Worm (Caenorhabditis elegans): ENCODE data around the gene gst-30.
A peak's percentile ranks its signal among the peaks of the same experiment; 100 is the strongest.

The gst-30 gene

DNA sequence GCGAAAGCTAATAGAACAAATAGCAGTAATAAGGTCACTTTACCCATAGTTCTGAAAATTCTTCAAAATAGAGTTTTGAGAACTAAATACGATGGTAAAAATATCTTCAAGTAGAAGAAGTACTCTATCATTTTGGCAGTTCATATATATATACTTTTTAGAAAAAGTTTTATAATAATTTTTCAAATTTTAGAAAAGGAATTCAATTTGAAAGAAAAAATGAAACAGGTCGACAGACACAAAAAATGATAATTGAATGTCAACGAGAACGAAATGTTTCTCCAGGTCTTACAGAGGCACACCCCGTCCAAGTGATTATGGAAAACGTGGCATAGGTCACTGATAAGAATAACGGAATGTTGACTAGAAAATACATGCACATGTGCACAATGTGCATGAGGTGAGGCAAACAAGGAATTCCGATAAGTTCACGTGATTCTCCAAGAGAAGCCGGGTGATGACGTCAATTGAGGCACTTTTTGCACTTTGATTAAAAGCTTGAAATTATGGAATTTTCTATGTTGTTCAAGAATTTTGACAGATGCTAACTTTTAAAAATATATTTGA lies 9.6 kb downstream of the gst-30 start, which contains the start of gene aagr-2:
Gene aagr-2 (minus strand): TSS at position 51 of the 567 bp plus-strand sequence.
- TF ChIP-seq hlh-11 (tag; optimal IDR thresholded peaks at IDR 0.05) = peak; percentile 92
- no peak for TF ChIP-seq dpl-1 (GFP tag; optimal IDR thresholded peaks at IDR 0.05)
- TF ChIP-seq set-16 (GFP tag; IDR thresholded peaks at IDR 0.05) = no peak
- no peak for TF ChIP-seq egl-43 (GFP tag; IDR thresholded peaks at IDR 0.05)
- TF ChIP-seq T20F7.1 (GFP tag; optimal IDR thresholded peaks at IDR 0.05) = peak; percentile 33
- peak; percentile 75 for TF ChIP-seq mxl-3 (GFP tag; optimal IDR thresholded peaks at IDR 0.05)
- TF ChIP-seq daf-16 (GFP tag; optimal IDR thresholded peaks at IDR 0.05) = peak in 1 of 2 experiments; percentile 2
- TF ChIP-seq daf-16 (tag; optimal IDR thresholded peaks at IDR 0.05) = peak; percentile 94
- peak; percentile 82 for TF ChIP-seq mdt-29 (GFP tag; IDR thresholded peaks at IDR 0.05)
- no peak for TF ChIP-seq daf-12 (tag; optimal IDR thresholded peaks at IDR 0.05)
- TF ChIP-seq ces-1 (GFP tag; optimal IDR thresholded peaks at IDR 0.05) = no peak
- 0 out of 2 replicates have a peak, but pooled peaks have one; percentile 37 for TF ChIP-seq zfp-3 (GFP tag; conservative IDR thresholded peaks at IDR 0.05)
- peak; percentile 37 for TF ChIP-seq mes-2 (tag; optimal IDR thresholded peaks at IDR 0.05; ENCODE audit: poor library complexity, severe bottlenecking)
- peak; percentile 60 for TF ChIP-seq php-3 (GFP tag; IDR thresholded peaks at IDR 0.05)
- no peak for TF ChIP-seq nhr-6 (tag; optimal IDR thresholded peaks at IDR 0.05)
- TF ChIP-seq pqm-1 (tag; optimal IDR thresholded peaks at IDR 0.05) = peak; percentile 97
- peak; percentile 51 for TF ChIP-seq nhr-77 (tag; optimal IDR thresholded peaks at IDR 0.05)
- peak; percentile 85 for TF ChIP-seq nhr-48 (tag; optimal IDR thresholded peaks at IDR 0.05)
- peak in 1 of 2 experiments; percentile 25 for TF ChIP-seq lsy-2 (tag; optimal IDR thresholded peaks at IDR 0.05)
- TF ChIP-seq lin-1 (GFP tag; IDR thresholded peaks at IDR 0.05) = peak; percentile 54
- TF ChIP-seq Y5F2A.4 (GFP tag; optimal IDR thresholded peaks at IDR 0.05) = no peak
- peak; percentile 0 to 86 for TF ChIP-seq mdl-1 (tag; optimal IDR thresholded peaks at IDR 0.05)
- TF ChIP-seq tra-1 (GFP tag; IDR thresholded peaks at IDR 0.05) = peak; percentile 81
- peak; percentile 60; the same call in 1 of the 2 replicates for TF ChIP-seq saeg-2 (GFP tag; IDR thresholded peaks at IDR 0.05)
- TF ChIP-seq mxl-2 (GFP tag; conservative IDR thresholded peaks at IDR 0.05) = 0 out of 2 replicates have a peak, but pooled peaks have one; percentile 27
- no peak for TF ChIP-seq madf-9 (GFP tag; conservative IDR thresholded peaks at IDR 0.05)
- TF ChIP-seq mep-1 (tag; optimal IDR thresholded peaks at IDR 0.05) = peak; percentile 62
- peak; percentile 99 for TF ChIP-seq nhr-28 (tag; optimal IDR thresholded peaks at IDR 0.05)
- TF ChIP-seq hlh-30 (tag; optimal IDR thresholded peaks at IDR 0.05; ENCODE audit: insufficient read depth) = peak; percentile 62
- peak; percentile 46 for TF ChIP-seq nhr-102 (tag; optimal IDR thresholded peaks at IDR 0.05)
- TF ChIP-seq unc-62 (GFP tag; optimal IDR thresholded peaks at IDR 0.05 in 1 of 2) = peak in 1 of 2 experiments; percentile 29
- TF ChIP-seq unc-62 (tag; optimal IDR thresholded peaks at IDR 0.05) = no peak
- peak; percentile 77; the same call in 1 of the 2 replicates for TF ChIP-seq nhr-41 (GFP tag; IDR thresholded peaks at IDR 0.05)
- peak; percentile 85 for TF ChIP-seq dve-1 (tag; optimal IDR thresholded peaks at IDR 0.05; ENCODE audit: insufficient read depth)
- peak; percentile 99 for TF ChIP-seq dmd-6 (GFP tag; IDR thresholded peaks at IDR 0.05)

DNA sequence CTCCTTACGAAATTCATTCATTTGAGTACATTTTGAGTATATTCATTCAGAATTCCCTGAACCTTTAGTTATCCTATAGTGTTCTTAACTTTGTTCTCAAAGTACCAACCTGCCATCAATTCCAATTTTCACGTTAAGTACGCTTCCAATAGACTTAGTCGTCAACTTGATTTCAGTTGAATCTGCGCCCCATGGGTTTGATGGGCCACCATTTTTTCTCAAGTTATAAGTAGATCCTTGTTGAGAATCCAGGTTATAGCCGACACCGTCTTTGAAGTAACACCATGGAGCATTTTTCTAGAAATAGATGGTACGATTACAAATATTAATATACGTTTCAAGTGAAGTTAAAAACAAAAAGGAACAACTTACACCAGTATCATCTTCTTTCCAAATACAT lies 10.1 kb downstream of the gst-30 start:
- TF ChIP-seq unc-62 (GFP tag; optimal IDR thresholded peaks at IDR 0.05 in 1 of 2) (peak in 1 of 2 experiments; percentile 96), unc-62 (tag; optimal IDR thresholded peaks at IDR 0.05) (no peak), aha-1 (tag) (peak; percentile 12), madf-9 (GFP tag; conservative IDR thresholded peaks at IDR 0.05) (no peak)

ce11 chrII:4920608-4921007 lies 14.2 kb downstream of the gst-30 start:
- peak; percentile 17 for TF ChIP-seq nhr-28 (tag; optimal IDR thresholded peaks at IDR 0.05)
- peak; percentile 6 for TF ChIP-seq hlh-11 (tag; optimal IDR thresholded peaks at IDR 0.05)
- TF ChIP-seq dve-1 (tag; optimal IDR thresholded peaks at IDR 0.05; ENCODE audit: insufficient read depth) = peak; percentile 42
- no peak for TF ChIP-seq egl-43 (GFP tag; IDR thresholded peaks at IDR 0.05)
- peak; percentile 63 for TF ChIP-seq pqm-1 (tag; optimal IDR thresholded peaks at IDR 0.05)
- no peak for TF ChIP-seq nhr-77 (tag; optimal IDR thresholded peaks at IDR 0.05)

Measured in whole organism, L4 larva.